Worm (Caenorhabditis elegans) whole organism, late embryonic: ENCODE measurements around the gene acp-3.

Experiments used
- ceh-30 ChIP-seq: fragments of 150-350 bp; optimal IDR thresholded peaks from 2 replicates; lab custom pipeline; 2014; ENCODE audit warnings: missing biosample characterization, missing genetic modification characterization
- dmd-4 ChIP-seq: sonication (generic microtip); optimal IDR thresholded peaks from 2 replicates; lab custom pipeline; 2016; ENCODE audit warnings: borderline replicate concordance, missing genetic modification characterization, missing compliant biosample characterization
- hlh-30 ChIP-seq: sonication (generic microtip); optimal IDR thresholded peaks from 2 replicates; lab custom pipeline; 2017; ENCODE audit warnings: antibody characterized with exemption, missing genetic modification characterization, missing compliant biosample characterization; ENCODE audit not compliant: insufficient read depth
- lim-6 ChIP-seq: sonication (generic microtip); optimal IDR thresholded peaks from 2 replicates; lab custom pipeline; 2016; ENCODE audit warnings: missing genetic modification characterization, missing compliant biosample characterization
- madf-2 ChIP-seq: sonication (generic microtip); optimal IDR thresholded peaks from 2 replicates; lab custom pipeline; 2017; ENCODE audit warnings: missing genetic modification characterization, missing compliant biosample characterization
- pha-2 ChIP-seq: sonication (generic microtip); optimal IDR thresholded peaks from 2 replicates; lab custom pipeline; 2017; ENCODE audit warnings: mild to moderate bottlenecking, missing genetic modification characterization, missing compliant biosample characterization
- pha-4 ChIP-seq: fragments of 150-350 bp; optimal IDR thresholded peaks from 2 replicates; lab custom pipeline; 2018; ENCODE audit warnings: missing biosample characterization, missing genetic modification reagents, missing genetic modification characterization
- ttx-3 ChIP-seq: sonication (generic microtip); optimal IDR thresholded peaks from 2 replicates; lab custom pipeline; 2016; ENCODE audit warnings: missing genetic modification reagents, missing genetic modification characterization, missing compliant biosample characterization

DNA sequence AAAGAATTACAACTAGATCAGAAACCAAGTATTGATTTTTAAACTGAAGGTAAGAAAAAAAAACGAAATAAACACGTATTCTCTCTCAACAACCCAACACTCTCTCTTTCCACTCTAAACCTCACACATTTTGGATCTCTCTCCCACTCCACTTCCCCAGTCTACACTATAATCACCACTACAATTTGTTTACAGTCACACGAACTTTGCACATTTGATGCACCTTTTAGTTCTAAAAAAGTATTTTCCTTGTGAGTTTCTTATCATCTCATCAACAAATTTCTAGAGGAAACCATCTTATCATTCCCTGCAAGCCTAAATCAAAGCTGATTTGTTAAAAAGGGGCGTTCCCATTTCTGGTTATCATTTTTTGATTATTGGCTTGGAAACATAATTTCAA, 47.6 kb upstream of the acp-3 start:
- TF ChIP-seq hlh-30 (no peak), ttx-3 (tag; lab: Kevin White, UChicago) (no peak), pha-4 (tag; lab: Kevin White, UChicago) (no peak), ceh-30 (tag; lab: Kevin White, UChicago) (no peak), dmd-4 (tag; lab: Kevin White, UChicago) (no peak), lim-6 (tag; lab: Kevin White, UChicago) (no peak), pha-2 (tag; lab: Kevin White, UChicago) (no peak), madf-2 (no peak)
